Fruit fly (Drosophila melanogaster) whole organism, wandering third instar larva: ENCODE data around the gene Obp85a.
A peak's percentile ranks its signal among the peaks of the same experiment; 100 is the strongest.

Experiments used
- Abd-B ChIP-seq: fragments of >200 bp; optimal IDR thresholded peaks from 2 replicates; lab custom pipeline; 2017; ENCODE audit warnings: missing biosample characterization, missing genetic modification characterization
- CG32264 ChIP-seq: fragments of 200-800 bp; sonication (Bioruptor generic); optimal IDR thresholded peaks from 2 replicates; lab custom pipeline; 2016; ENCODE audit warnings: missing biosample characterization, missing genetic modification characterization
- CrebA ChIP-seq: fragments of 200-800 bp; sonication (Bioruptor generic); optimal IDR thresholded peaks from 2 replicates; lab custom pipeline; 2016; ENCODE audit warnings: missing biosample characterization, mild to moderate bottlenecking, missing genetic modification characterization, borderline replicate concordance
- HLH106 ChIP-seq: fragments of 200-800 bp; optimal IDR thresholded peaks from 3 replicates; lab custom pipeline; 2019; ENCODE audit warnings: missing biosample characterization, mild to moderate bottlenecking, missing genetic modification characterization, moderate library complexity
- Hr78 ChIP-seq: fragments of >200 bp; optimal IDR thresholded peaks from 2 replicates; lab custom pipeline; 2017; ENCODE audit warnings: missing biosample characterization, missing genetic modification characterization
- Hr83 ChIP-seq: fragments of 200-300 bp; sonication (Bioruptor generic); optimal IDR thresholded peaks from 2 replicates; lab custom pipeline; 2016; ENCODE audit warnings: missing biosample characterization, mild to moderate bottlenecking, missing genetic modification characterization, moderate library complexity; ENCODE audit not compliant: poor library complexity, severe bottlenecking
- OdsH ChIP-seq: fragments of 200-800 bp; sonication (Bioruptor generic); optimal IDR thresholded peaks from 2 replicates; lab custom pipeline; 2016; ENCODE audit warnings: missing biosample characterization, mild to moderate bottlenecking, missing genetic modification characterization
- Sp1 ChIP-seq: fragments of 200-800 bp; sonication (Bioruptor generic); optimal IDR thresholded peaks from 3 replicates; lab custom pipeline; 2019; ENCODE audit warnings: missing biosample characterization, mild to moderate bottlenecking, missing genetic modification characterization, moderate library complexity
- Vsx2 ChIP-seq: fragments of 200-300, 225-300 bp; sonication (Bioruptor generic); optimal IDR thresholded peaks from 2 replicates; lab custom pipeline; 2018; ENCODE audit warnings: missing biosample characterization, missing genetic modification characterization; ENCODE audit not compliant: partially characterized antibody
- dsf ChIP-seq: sonication (Bioruptor generic); optimal IDR thresholded peaks from 2 replicates; lab custom pipeline; 2016; ENCODE audit warnings: missing biosample characterization, missing genetic modification characterization, borderline replicate concordance
- ey ChIP-seq: fragments of 200-800 bp; sonication (Bioruptor generic); optimal IDR thresholded peaks from 2 replicates; lab custom pipeline; 2016; ENCODE audit warnings: missing biosample characterization, missing genetic modification characterization
- foxo ChIP-seq, 2 experiments: fragments of 200-800 bp; sonication (Bioruptor generic); optimal IDR thresholded peaks; 2 replicates in 1 of 2; 3 replicates in 1 of 2; lab custom pipeline; 2016 to 2017; ENCODE audit warnings: missing biosample characterization in 2 of 2, missing genetic modification characterization in 2 of 2
- fru ChIP-seq: fragments of 200-800 bp; sonication (Bioruptor generic); optimal IDR thresholded peaks from 3 replicates; lab custom pipeline; 2016; ENCODE audit warnings: missing biosample characterization, mild to moderate bottlenecking, missing genetic modification characterization
- h ChIP-seq: fragments of 200-800 bp; sonication (Bioruptor generic); optimal IDR thresholded peaks from 3 replicates; lab custom pipeline; 2016; ENCODE audit warnings: missing biosample characterization, mild to moderate bottlenecking, missing genetic modification characterization

The Obp85a gene

DNA sequence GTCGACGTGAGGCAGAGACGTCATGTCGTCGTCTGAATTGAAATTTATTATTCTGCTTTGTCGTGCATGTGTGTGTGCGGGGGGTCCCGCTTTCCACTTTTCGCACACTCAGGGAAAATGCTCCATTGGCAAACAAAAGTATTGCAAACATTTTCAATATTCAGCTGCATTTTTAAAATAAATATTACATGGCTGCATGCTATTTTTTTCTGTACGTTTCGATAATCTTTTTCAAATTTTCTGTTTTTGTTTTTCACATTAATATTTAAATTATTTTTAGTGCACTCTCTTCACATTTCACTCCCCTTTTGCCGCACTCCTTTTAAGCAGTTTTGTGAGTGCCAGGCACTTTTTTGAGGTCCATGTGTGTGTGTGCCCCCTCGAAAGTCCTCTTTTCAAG lies 25.0 kb upstream of the Obp85a start:
- TF ChIP-seq Hr83 (GFP tag; lab: Kevin White, UChicago), result no peak
- TF ChIP-seq OdsH (GFP tag; lab: Kevin White, UChicago), result no peak
- TF ChIP-seq HLH106 (tag; lab: Kevin White, UChicago), result peak; percentile 49
- no peak for TF ChIP-seq Hr78 (GFP tag; lab: Kevin White, UChicago)
- TF ChIP-seq CrebA (GFP tag; lab: Kevin White, UChicago), result no peak
- TF ChIP-seq ey (GFP tag; lab: Kevin White, UChicago), result peak; percentile 0
- TF ChIP-seq h, result peak; percentile 16
- TF ChIP-seq CG32264, result no peak
- peak in 1 of 2 experiments; percentile 10 for TF ChIP-seq foxo (GFP tag; optimal IDR thresholded peaks at IDR 0.05; lab: Kevin White, UChicago)
- TF ChIP-seq fru, result peak; percentile 8

DNA sequence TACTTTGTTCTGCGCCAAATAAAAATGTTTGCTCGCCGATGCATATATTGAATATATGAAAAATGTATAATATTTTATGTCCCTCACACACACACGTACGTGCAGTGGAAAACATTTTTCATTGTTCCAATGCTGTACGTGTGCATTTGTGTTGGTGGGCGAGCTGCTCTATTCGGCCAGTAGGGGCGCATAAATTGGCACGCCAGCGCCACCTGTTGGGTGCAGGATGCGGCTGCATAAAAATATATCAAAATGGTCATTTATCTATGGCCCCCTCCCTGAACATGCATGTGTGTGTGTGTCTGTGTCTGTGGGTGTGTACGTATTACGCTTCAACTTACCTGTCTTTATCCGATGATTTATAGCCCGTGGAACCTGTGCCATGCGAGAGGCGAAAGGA lies 30.8 kb downstream of the Obp85a start:
- TF ChIP-seq Abd-B (GFP tag; lab: Kevin White, UChicago) (no peak), Vsx2 (GFP tag; lab: Kevin White, UChicago) (no peak), dsf (GFP tag; lab: Kevin White, UChicago) (no peak), CG32264 (no peak), Sp1 (GFP tag; lab: Kevin White, UChicago) (no peak), foxo (GFP tag; optimal IDR thresholded peaks at IDR 0.05; lab: Kevin White, UChicago) (no peak)
- TF ChIP-seq, all 38 proteins: peak for 0
